Worm (Caenorhabditis elegans): ENCODE data around the gene bus-8A.

DNA sequence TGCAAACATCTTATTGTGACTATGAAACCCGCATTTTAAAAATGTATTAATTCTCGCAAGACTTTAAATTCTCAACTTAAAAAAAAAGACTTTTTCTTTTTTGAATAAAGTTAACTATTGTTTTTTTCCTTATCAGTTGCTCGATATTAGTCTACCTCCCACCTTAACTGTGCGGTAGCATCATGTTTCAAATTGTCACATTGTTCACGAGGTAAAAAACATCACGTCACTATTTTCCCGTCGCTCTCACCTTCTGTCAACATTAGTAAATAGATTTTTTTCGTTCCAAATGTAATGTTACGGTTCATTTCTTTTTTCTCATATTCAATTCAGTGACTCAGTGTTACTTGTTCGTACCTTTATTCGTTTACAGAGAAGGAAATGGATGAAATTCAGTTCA is 23.6 kb downstream of the bus-8A start:
- TF ChIP-seq W03F9.2 (tag; optimal IDR thresholded peaks at IDR 0.05) (no peak), dao-5 (tag; optimal IDR thresholded peaks at IDR 0.05) (no peak)

All from whole organism, L4/young adult.